Fruit fly (Drosophila melanogaster) whole organism, embryonic: Measurements from ENCODE around the gene inaE.
A peak's percentile ranks its signal among the peaks of the same experiment; 100 is the strongest.

Source experiments
- Awh ChIP-seq: fragments of 200-800 bp; sonication (Bioruptor generic); IDR thresholded peaks from 2 replicates; pipeline ENCODE4, ENCODE4 v1.3.6; 2022; ENCODE audit warnings: missing biosample characterization, missing genetic modification characterization
- CG10267 ChIP-seq: fragments of 200-800 bp; sonication (Bioruptor generic); optimal IDR thresholded peaks from 2 replicates; lab custom pipeline; 2018; ENCODE audit warnings: missing biosample characterization, mild to moderate bottlenecking, missing genetic modification characterization, moderate library complexity
- CG10654 ChIP-seq: fragments of 200-800 bp; sonication (Bioruptor generic); optimal IDR thresholded peaks from 2 replicates; lab custom pipeline; 2016; ENCODE audit warnings: missing biosample characterization, missing genetic modification characterization
- CG11695 ChIP-seq: fragments of 200-800 bp; sonication (Bioruptor generic); IDR thresholded peaks from 3 replicates; pipeline ENCODE4 v1.3.6; 2022; ENCODE audit warnings: missing biosample characterization, missing genetic modification characterization
- CG17186 ChIP-seq: fragments of 200-800 bp; sonication (Bioruptor generic); optimal IDR thresholded peaks from 3 replicates; lab custom pipeline; 2017; ENCODE audit warnings: missing biosample characterization, missing genetic modification reagents, missing genetic modification characterization
- CG2120 ChIP-seq: fragments of 200-800 bp; sonication (Bioruptor generic); optimal IDR thresholded peaks from 3 replicates; lab custom pipeline; 2016; ENCODE audit warnings: missing biosample characterization, missing genetic modification characterization
- CG2199 ChIP-seq: fragments of 200-800 bp; sonication (Bioruptor generic); IDR thresholded peaks from 3 replicates; pipeline ENCODE4 v1.3.6; 2022; ENCODE audit warnings: missing biosample characterization, missing genetic modification characterization
- CG2875 ChIP-seq: fragments of 200-800 bp; sonication (Bioruptor generic); optimal IDR thresholded peaks from 2 replicates; lab custom pipeline; 2017; ENCODE audit warnings: missing biosample characterization, mild to moderate bottlenecking, missing genetic modification characterization, missing genetic modification reagents
- CG2889 ChIP-seq: fragments of 200-800 bp; sonication (Bioruptor generic); IDR thresholded peaks from 3 replicates; pipeline ENCODE4 v1.3.6; 2022; ENCODE audit warnings: missing biosample characterization, missing genetic modification characterization
- CG3163 ChIP-seq: fragments of 200-800 bp; sonication (Bioruptor generic); optimal IDR thresholded peaks from 3 replicates; lab custom pipeline; 2016; ENCODE audit warnings: missing biosample characterization, missing genetic modification characterization
- CG33213 ChIP-seq: fragments of 200-800 bp; sonication (Bioruptor generic); optimal IDR thresholded peaks from 3 replicates; lab custom pipeline; 2016; ENCODE audit warnings: missing biosample characterization, missing genetic modification characterization
- CG34224 ChIP-seq: fragments of 200-800 bp; sonication (Bioruptor generic); IDR thresholded peaks from 3 replicates; pipeline ENCODE4 v1.3.6; 2022; ENCODE audit warnings: missing biosample characterization, missing genetic modification characterization; ENCODE audit not compliant: partially characterized antibody
- CG34376 ChIP-seq: fragments of 200-800 bp; sonication (Bioruptor generic); optimal IDR thresholded peaks from 2 replicates; lab custom pipeline; 2018; ENCODE audit warnings: missing biosample characterization, mild to moderate bottlenecking, missing genetic modification characterization
- CG42726 ChIP-seq: fragments of 200-800 bp; sonication (Bioruptor generic); IDR thresholded peaks from 2 replicates; pipeline ENCODE4 v1.3.6; 2022; ENCODE audit warnings: missing biosample characterization, missing genetic modification characterization; ENCODE audit not compliant: partially characterized antibody
- CG4360 ChIP-seq: fragments of 200-800 bp; sonication (Bioruptor generic); IDR thresholded peaks from 2 replicates; pipeline ENCODE4 v1.3.6; 2022; ENCODE audit warnings: missing biosample characterization, missing genetic modification characterization
- CG4854 ChIP-seq: fragments of 200-800 bp; sonication (Bioruptor generic); optimal IDR thresholded peaks from 2 replicates; lab custom pipeline; 2016; ENCODE audit warnings: missing biosample characterization, missing genetic modification characterization, inconsistent platforms
- CG6683 ChIP-seq: fragments of 200-800 bp; sonication (Bioruptor generic); optimal IDR thresholded peaks from 2 replicates; lab custom pipeline; 2017; ENCODE audit warnings: missing biosample characterization, mild to moderate bottlenecking, missing genetic modification characterization, missing genetic modification reagents
- CG7928 ChIP-seq: fragments of 200-800 bp; sonication (Bioruptor generic); optimal IDR thresholded peaks from 2 replicates; lab custom pipeline; 2017; ENCODE audit warnings: missing biosample characterization, mild to moderate bottlenecking, missing genetic modification characterization
- CG7963 ChIP-seq: fragments of 200-800 bp; sonication (Bioruptor generic); IDR thresholded peaks from 3 replicates; pipeline ENCODE4 v1.3.6; 2022; ENCODE audit warnings: missing biosample characterization, missing genetic modification characterization; ENCODE audit not compliant: partially characterized antibody
- CG8765 ChIP-seq: fragments of 200-800 bp; sonication (Bioruptor generic); IDR thresholded peaks from 2 replicates; pipeline ENCODE4 v1.3.6; 2022; ENCODE audit warnings: missing biosample characterization, missing genetic modification characterization
- CG9817 ChIP-seq: fragments of 200-800 bp; sonication (Bioruptor generic); optimal IDR thresholded peaks from 2 replicates; lab custom pipeline; 2018; ENCODE audit warnings: missing biosample characterization, mild to moderate bottlenecking, missing genetic modification characterization, moderate library complexity
- Gsc ChIP-seq: fragments of 200-800 bp; sonication (Bioruptor generic); IDR thresholded peaks from 2 replicates; pipeline ENCODE4 v1.3.6; 2022; ENCODE audit warnings: missing biosample characterization, missing genetic modification characterization
- H2.0 ChIP-seq: fragments of 200-800 bp; sonication (Bioruptor generic); IDR thresholded peaks from 2 replicates; pipeline ENCODE4 v1.3.6; 2022; ENCODE audit warnings: missing biosample characterization, missing genetic modification characterization
- HmgD ChIP-seq: fragments of 200-800 bp; sonication (Bioruptor generic); optimal IDR thresholded peaks from 3 replicates; lab custom pipeline; 2016; ENCODE audit warnings: missing biosample characterization, missing genetic modification characterization
- Mad ChIP-seq: fragments of 200-800 bp; sonication (Bioruptor generic); optimal IDR thresholded peaks from 2 replicates; lab custom pipeline; 2016; ENCODE audit warnings: missing biosample characterization, missing genetic modification characterization
- NK7.1 ChIP-seq: fragments of 200-800 bp; sonication (Bioruptor generic); optimal IDR thresholded peaks from 3 replicates; lab custom pipeline; 2016; ENCODE audit warnings: missing biosample characterization, missing genetic modification characterization
- Ravus ChIP-seq: fragments of 200-800 bp; sonication (Bioruptor generic); IDR thresholded peaks from 2 replicates; pipeline ENCODE4 v1.3.6; 2022; ENCODE audit warnings: missing biosample characterization, missing genetic modification characterization
- Rx ChIP-seq: fragments of 200-800 bp; sonication (Bioruptor generic); IDR thresholded peaks from 2 replicates; pipeline ENCODE4 v1.3.6; 2022; ENCODE audit warnings: missing biosample characterization, missing genetic modification characterization
- Vsx1 ChIP-seq: fragments of 200-800 bp; sonication (Bioruptor generic); optimal IDR thresholded peaks from 2 replicates; lab custom pipeline; 2017; ENCODE audit warnings: missing biosample characterization, mild to moderate bottlenecking, missing genetic modification characterization, missing genetic modification reagents
- ab ChIP-seq: fragments of 200-800 bp; sonication (Bioruptor generic); optimal IDR thresholded peaks from 2 replicates; lab custom pipeline; 2016; ENCODE audit warnings: missing biosample characterization, missing genetic modification characterization
- bigmax ChIP-seq: fragments of 200-800 bp; sonication (Bioruptor generic); optimal IDR thresholded peaks from 2 replicates; lab custom pipeline; 2018; ENCODE audit warnings: missing biosample characterization, mild to moderate bottlenecking, missing genetic modification characterization
- btn ChIP-seq: fragments of 200-800 bp; sonication (Bioruptor generic); optimal IDR thresholded peaks from 2 replicates; lab custom pipeline; 2016; ENCODE audit warnings: missing biosample characterization, missing genetic modification characterization
- cato ChIP-seq: fragments of 200-800 bp; sonication (Bioruptor generic); optimal IDR thresholded peaks from 2 replicates; lab custom pipeline; 2016; ENCODE audit warnings: missing biosample characterization, missing genetic modification characterization, borderline replicate concordance
- caup ChIP-seq: fragments of 200-800 bp; sonication (Bioruptor generic); optimal IDR thresholded peaks from 3 replicates; lab custom pipeline; 2017; ENCODE audit warnings: missing biosample characterization, mild to moderate bottlenecking, missing genetic modification characterization, moderate library complexity; ENCODE audit not compliant: severe bottlenecking
- chif ChIP-seq, 2 experiments: fragments of 200-800 bp; sonication (Bioruptor generic); optimal IDR thresholded peaks; 3 replicates each; lab custom pipeline; 2016; ENCODE audit warnings: missing biosample characterization in 2 of 2, missing genetic modification characterization in 2 of 2
- fd102C ChIP-seq: fragments of 200-800 bp; sonication (Bioruptor generic); optimal IDR thresholded peaks from 2 replicates; lab custom pipeline; 2018; ENCODE audit warnings: missing biosample characterization, mild to moderate bottlenecking, missing genetic modification characterization, moderate library complexity
- fu2 ChIP-seq: fragments of 200-800 bp; sonication (Bioruptor generic); optimal IDR thresholded peaks from 2 replicates; lab custom pipeline; 2016; ENCODE audit warnings: missing biosample characterization, missing genetic modification characterization
- gce ChIP-seq: fragments of 200-800 bp; sonication (Bioruptor generic); IDR thresholded peaks from 3 replicates; pipeline ENCODE4 v1.3.6; 2022; ENCODE audit warnings: missing biosample characterization, missing genetic modification characterization
- gcm ChIP-seq: fragments of 200-800 bp; sonication (Bioruptor generic); optimal IDR thresholded peaks from 2 replicates; lab custom pipeline; 2019; ENCODE audit warnings: missing biosample characterization, mild to moderate bottlenecking, missing genetic modification characterization, moderate library complexity
- h ChIP-seq: fragments of >200 bp; optimal IDR thresholded peaks from 2 replicates; lab custom pipeline; 2017
- lilli ChIP-seq: fragments of 200-800 bp; sonication (Bioruptor generic); optimal IDR thresholded peaks from 3 replicates; lab custom pipeline; 2016; ENCODE audit warnings: missing biosample characterization, missing genetic modification characterization
- lmd ChIP-seq: fragments of 200-800 bp; sonication (Bioruptor generic); IDR thresholded peaks from 2 replicates; pipeline ENCODE4 v1.3.6; 2022; ENCODE audit warnings: missing biosample characterization, missing genetic modification characterization
- mam ChIP-seq: fragments of 200-800 bp; sonication (Bioruptor generic); optimal IDR thresholded peaks from 3 replicates; lab custom pipeline; 2016; ENCODE audit warnings: missing biosample characterization, missing genetic modification characterization
- org-1 ChIP-seq: fragments of 200-800 bp; sonication (Bioruptor generic); optimal IDR thresholded peaks from 2 replicates; lab custom pipeline; 2017; ENCODE audit warnings: missing biosample characterization, missing genetic modification characterization
- psq ChIP-seq: fragments of 200-800 bp; sonication (Bioruptor generic); optimal IDR thresholded peaks from 2 replicates; lab custom pipeline; 2017; ENCODE audit warnings: missing biosample characterization, missing genetic modification characterization
- rib ChIP-seq: fragments of 200-800 bp; sonication (Bioruptor generic); IDR thresholded peaks from 2 replicates; pipeline ENCODE4 v1.3.6; 2022; ENCODE audit warnings: missing biosample characterization, missing genetic modification characterization
- tap ChIP-seq: fragments of 200-800 bp; optimal IDR thresholded peaks from 3 replicates; lab custom pipeline; 2019; ENCODE audit warnings: missing biosample characterization, mild to moderate bottlenecking, missing genetic modification characterization, moderate library complexity
- tna ChIP-seq: fragments of 200-800 bp; sonication (Bioruptor generic); IDR thresholded peaks from 2 replicates; pipeline ENCODE4 v1.3.6; 2022; ENCODE audit warnings: missing biosample characterization, missing genetic modification characterization; ENCODE audit not compliant: partially characterized antibody
- twi ChIP-seq: fragments of 200-800 bp; optimal IDR thresholded peaks from 2 replicates; lab custom pipeline; 2019; ENCODE audit warnings: missing biosample characterization, mild to moderate bottlenecking, missing genetic modification characterization, moderate library complexity

Gene inaE

dm6 chrX:13821775-13822493 lies 38.4 kb downstream of the inaE start, which contains the start of gene Clic:
TSS of gene Clic (minus strand) at chrX:13822307.
- TF ChIP-seq cato (GFP tag; lab: Kevin White, UChicago) (no peak), CG42726 (peak; percentile 62; the same call in 1 of the 2 replicates), CG6683 (no peak), CG2875 (no peak), CG2199 (no peak), h (lab: Kevin White, UChicago) (no peak), CG4854 (GFP tag; lab: Kevin White, UChicago) (no peak), btn (no peak), mam (GFP tag; lab: Kevin White, UChicago) (peak; percentile 7), HmgD (peak; percentile 37), CG8765 (GFP tag; lab: Robert Waterston, UW) (no peak), NK7.1 (peak; percentile 37), CG7928 (GFP tag; lab: Kevin White, UChicago) (no peak), Gsc (GFP tag; lab: Robert Waterston, UW) (no peak), CG17186 (GFP tag; lab: Kevin White, UChicago) (no peak), CG34376 (GFP tag; lab: Kevin White, UChicago) (peak; percentile 60), fu2 (GFP tag; lab: Kevin White, UChicago) (no peak), CG9817 (tag; lab: Kevin White, UChicago) (no peak), Ravus (no peak), gcm (GFP tag; lab: Kevin White, UChicago) (no peak), ab (GFP tag; lab: Kevin White, UChicago) (no peak), CG3163 (GFP tag; lab: Kevin White, UChicago) (no peak), Mad (peak; percentile 5), chif (GFP tag; optimal IDR thresholded peaks at IDR 0.05; lab: Kevin White, UChicago) (no peak), gce (GFP tag; lab: Robert Waterston, UW) (no peak), CG10267 (tag; lab: Kevin White, UChicago) (peak; percentile 12), CG2120 (GFP tag; lab: Kevin White, UChicago) (peak; percentile 8), org-1 (no peak), Rx (GFP tag; lab: Robert Waterston, UW) (no peak), CG7963 (GFP tag; lab: Robert Waterston, UW) (0 out of 3 replicates have a peak, but pooled peaks have one; percentile 10), tap (tag; lab: Kevin White, UChicago) (no peak), H2.0 (GFP tag; lab: Robert Waterston, UW) (no peak), CG34224 (GFP tag; lab: Robert Waterston, UW) (no peak), Vsx1 (GFP tag; lab: Kevin White, UChicago) (no peak), CG10654 (GFP tag; lab: Kevin White, UChicago) (no peak), Awh (GFP tag; lab: Robert Waterston, UW) (no peak), CG33213 (GFP tag; lab: Kevin White, UChicago) (peak; percentile 7), tna (GFP tag; lab: Robert Waterston, UW) (peak; percentile 15; the same call in 1 of the 2 replicates), CG2889 (no peak), CG11695 (GFP tag; lab: Robert Waterston, UW) (0 out of 3 replicates have a peak, but pooled peaks have one; percentile 13), bigmax (GFP tag; lab: Kevin White, UChicago) (peak; percentile 64), fd102C (GFP tag; lab: Kevin White, UChicago) (no peak), lilli (GFP tag; lab: Kevin White, UChicago) (peak; percentile 7), CG4360 (GFP tag; lab: Robert Waterston, UW) (0 out of 2 replicates have a peak, but pooled peaks have one; percentile 14), lmd (GFP tag; lab: Robert Waterston, UW) (no peak), psq (no peak), twi (tag; lab: Kevin White, UChicago) (no peak), caup (GFP tag; lab: Kevin White, UChicago) (peak; percentile 66), rib (peak; percentile 55)
